Worm (Caenorhabditis elegans) whole organism, L4/young adult: ENCODE data around the gene ced-8.

Experiments
- W03F9.2 ChIP-seq: fragments of 150-350 bp; optimal IDR thresholded peaks from 2 replicates; lab custom pipeline; 2014; ENCODE audit warnings: missing biosample characterization, missing genetic modification characterization
- dao-5 ChIP-seq: sonication (generic microtip); optimal IDR thresholded peaks from 2 replicates; lab custom pipeline; 2016; ENCODE audit warnings: missing genotype, missing genetic modification characterization, moderate library complexity, missing compliant biosample characterization
- him-1 ChIP-seq: sonication (generic microtip); optimal IDR thresholded peaks from 2 replicates; lab custom pipeline; 2016; ENCODE audit warnings: missing genotype, missing genetic modification reagents, missing genetic modification characterization, missing compliant biosample characterization

Gene ced-8

DNA sequence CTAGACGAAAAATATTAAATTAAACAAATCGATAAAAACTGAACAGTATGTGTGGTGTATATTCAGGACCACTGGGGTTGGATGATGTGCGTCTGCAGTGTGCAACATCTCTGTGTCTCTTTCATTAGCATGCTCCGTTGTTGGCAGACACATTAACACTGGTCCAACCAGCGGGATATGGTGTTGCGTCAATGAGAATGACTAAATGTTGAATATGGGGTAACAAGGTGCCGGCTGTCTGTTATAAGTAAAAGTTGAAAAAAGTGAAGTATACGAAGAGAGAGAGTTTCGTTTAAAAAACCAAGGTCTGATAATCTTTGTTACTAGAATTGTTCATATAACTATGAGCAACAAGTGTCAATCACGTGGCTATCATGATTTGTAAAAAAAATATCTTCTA is at the start of gene ced-8:
ced-8 (minus strand) TSS at position 101 of the 400 bp plus-strand sequence.
- TF ChIP-seq dao-5 (tag; lab: Kevin White, UChicago) (no peak), him-1 (tag; lab: Kevin White, UChicago) (no peak), W03F9.2 (tag; lab: Kevin White, UChicago) (no peak)

DNA sequence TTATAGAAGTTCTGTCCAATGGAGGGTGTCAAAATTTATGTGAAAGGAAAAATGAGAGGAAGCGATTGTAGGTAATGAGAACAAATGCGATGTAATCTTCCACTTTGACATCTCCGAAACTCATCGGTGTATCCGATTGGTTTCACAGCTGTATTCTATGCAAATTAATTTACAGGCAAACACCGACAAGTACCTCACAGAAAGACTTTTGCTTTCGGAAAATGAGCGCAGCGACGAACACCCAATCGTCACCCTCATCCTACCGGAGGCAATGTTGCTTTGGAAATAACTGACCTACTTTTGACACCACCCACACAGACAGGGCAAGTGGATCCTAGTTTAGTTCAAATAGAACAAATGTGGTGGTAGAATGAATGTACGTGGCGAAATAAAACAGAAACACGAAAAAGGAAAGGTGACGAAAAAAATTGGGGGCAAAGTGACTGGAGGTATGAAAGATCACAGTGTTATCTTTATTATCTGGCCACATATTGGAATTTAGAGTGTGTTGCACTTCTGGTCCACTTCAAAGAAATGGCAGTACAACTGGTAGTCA is 47.2 kb upstream of the ced-8 start:
- TF ChIP-seq dao-5 (tag; lab: Kevin White, UChicago) (no peak), him-1 (tag; lab: Kevin White, UChicago) (no peak), W03F9.2 (tag; lab: Kevin White, UChicago) (no peak)

DNA sequence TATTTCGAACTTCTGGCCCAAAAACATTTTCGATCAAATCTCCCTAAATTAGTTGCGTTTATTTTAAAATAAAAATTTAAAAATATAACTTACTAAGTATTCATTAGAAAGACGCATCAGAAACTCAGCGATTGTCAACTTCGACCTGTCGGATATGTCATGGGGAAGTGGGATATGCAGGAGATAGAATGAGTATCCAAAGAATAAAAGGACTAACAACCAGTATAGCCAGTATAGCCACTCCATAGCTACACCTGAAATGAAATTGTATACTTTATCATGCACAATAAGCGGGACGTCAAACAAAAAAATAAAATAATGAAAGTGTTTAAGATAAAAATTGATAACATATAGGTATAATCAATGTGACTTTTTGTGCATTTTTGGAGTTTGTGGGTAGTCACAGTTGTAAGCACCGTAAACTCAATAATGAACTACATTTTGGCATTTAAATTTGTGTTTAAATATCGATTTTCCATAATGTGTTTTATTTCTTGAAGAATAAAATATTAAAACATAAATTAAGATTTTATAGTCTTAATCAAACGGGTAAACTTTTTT is 46.4 kb upstream of the ced-8 start, which contains the start of gene F16F9.4:
F16F9.4 (minus strand) TSS at position 276 of the 561 bp plus-strand sequence.
- no peak for TF ChIP-seq dao-5 (tag; lab: Kevin White, UChicago)
- TF ChIP-seq W03F9.2 (tag; lab: Kevin White, UChicago), result no peak
- no peak for TF ChIP-seq him-1 (tag; lab: Kevin White, UChicago)

DNA sequence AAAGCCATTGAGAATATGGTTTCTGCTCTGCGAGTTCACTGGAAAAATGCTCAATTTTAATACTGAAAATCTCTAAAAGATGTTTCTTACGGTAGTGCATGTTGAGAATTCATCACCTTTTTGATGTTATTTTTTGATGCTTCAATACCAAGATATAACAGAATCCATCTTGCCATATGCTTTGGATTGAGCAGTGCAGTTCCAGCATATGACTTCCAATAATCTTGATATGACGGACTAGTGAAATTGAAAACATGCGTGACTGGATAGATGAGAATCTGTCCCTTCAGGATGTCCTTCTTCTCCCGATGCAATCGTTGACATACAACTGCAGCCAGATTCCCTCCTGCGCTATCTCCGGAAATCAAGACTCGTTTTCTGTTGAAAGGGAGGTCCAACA is 44.2 kb upstream of the ced-8 start:
- no peak for TF ChIP-seq him-1 (tag; lab: Kevin White, UChicago)
- TF ChIP-seq W03F9.2 (tag; lab: Kevin White, UChicago), result no peak
- TF ChIP-seq dao-5 (tag; lab: Kevin White, UChicago), result no peak

DNA sequence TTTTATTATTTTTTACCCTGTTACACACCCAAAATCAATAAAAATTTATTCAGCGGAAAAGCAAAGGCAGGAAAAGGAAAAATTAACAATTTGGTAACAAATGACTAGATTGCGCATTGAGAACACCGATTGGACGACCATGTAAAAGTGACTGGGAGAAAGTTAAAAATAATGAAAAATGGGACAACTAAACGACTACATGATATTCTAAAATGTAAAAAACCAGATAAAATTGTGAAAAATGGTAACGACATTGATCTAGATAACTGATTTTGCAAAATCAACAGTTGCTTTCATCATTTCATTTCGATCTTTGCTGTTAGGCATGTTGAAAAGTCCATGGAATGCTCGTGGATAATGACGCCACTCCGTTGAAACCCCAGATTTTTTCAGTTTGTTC is 43.1 kb upstream of the ced-8 start:
- TF ChIP-seq dao-5 (tag; lab: Kevin White, UChicago) (no peak), W03F9.2 (tag; lab: Kevin White, UChicago) (no peak), him-1 (tag; lab: Kevin White, UChicago) (no peak)

DNA sequence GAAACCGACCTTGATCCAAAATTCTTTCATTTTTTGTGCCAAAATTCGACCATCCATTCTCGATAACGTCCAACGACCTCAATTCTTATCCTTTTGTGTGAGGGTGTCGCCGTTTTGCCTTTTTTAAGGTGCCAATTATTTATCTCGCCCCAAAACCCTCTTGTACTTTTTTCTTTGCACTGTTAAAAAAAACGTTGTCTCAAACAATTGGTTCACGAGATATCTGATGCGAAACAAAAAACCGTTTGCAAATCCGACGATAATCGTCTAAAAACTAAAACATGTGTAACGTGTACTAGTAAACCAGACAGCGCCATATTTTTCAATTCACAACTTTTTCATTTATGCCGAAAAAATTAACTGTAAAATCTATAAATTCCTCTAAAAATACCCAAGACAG is 40.6 kb upstream of the ced-8 start, which contains the start of gene F16F9.3:
F16F9.3 (plus strand) TSS at position 301 of the 400 bp plus-strand sequence.
- no peak for TF ChIP-seq dao-5 (tag; lab: Kevin White, UChicago)
- TF ChIP-seq W03F9.2 (tag; lab: Kevin White, UChicago), result no peak
- TF ChIP-seq him-1 (tag; lab: Kevin White, UChicago), result no peak

DNA sequence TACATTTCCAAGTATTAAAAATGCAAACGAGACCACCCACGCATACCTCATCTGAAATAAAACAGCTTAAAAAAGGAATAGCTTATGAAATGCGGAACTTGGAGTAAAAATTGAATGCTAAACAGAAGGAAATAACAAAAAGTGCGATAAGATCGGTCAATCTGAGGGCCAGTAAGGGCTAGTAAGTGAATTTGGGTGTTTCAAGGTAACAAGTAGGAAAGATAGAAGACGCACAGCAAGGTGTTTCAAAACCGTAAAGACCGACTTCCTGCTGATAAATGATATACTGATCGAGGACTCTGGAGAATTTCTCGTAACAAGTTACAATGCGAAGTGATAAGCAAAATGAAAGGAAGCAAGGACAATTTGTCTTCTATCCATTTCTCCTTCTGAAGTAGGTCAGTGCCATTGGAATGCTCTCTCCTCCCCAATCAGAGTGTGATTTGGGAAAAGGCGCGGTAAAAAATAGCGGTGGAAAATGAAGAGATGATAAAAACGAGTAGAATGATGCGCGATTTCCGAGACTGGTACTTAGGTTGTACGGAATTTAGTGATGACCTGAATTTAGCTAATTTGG is 39.0 kb upstream of the ced-8 start, which contains the start of gene dpy-6:
dpy-6 (minus strand) TSS at position 51 of the 577 bp plus-strand sequence.
- TF ChIP-seq W03F9.2 (tag; lab: Kevin White, UChicago), result no peak
- no peak for TF ChIP-seq dao-5 (tag; lab: Kevin White, UChicago)
- TF ChIP-seq him-1 (tag; lab: Kevin White, UChicago), result no peak

DNA sequence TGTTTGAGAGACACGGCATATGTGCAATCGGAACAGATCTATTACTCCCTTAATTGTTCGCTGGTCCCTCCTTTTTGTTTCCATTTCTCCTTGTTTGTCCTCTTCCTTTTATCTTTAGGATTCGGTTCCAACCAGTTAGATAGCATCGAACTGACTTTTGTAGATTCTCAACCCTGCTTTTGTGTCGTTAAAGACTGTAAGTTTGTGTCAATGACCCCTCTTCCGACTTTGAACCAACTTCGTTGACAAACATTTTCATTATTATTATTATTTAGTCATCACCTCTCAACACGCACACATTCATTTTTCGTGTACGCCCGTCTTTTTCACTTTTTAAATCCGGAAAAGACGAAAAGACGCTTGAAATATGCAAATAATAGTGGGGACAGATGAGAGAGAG is 29.4 kb upstream of the ced-8 start, which contains the start of gene F16F9.1:
F16F9.1 (plus strand) TSS at position 301 of the 400 bp plus-strand sequence.
- TF ChIP-seq dao-5 (tag; lab: Kevin White, UChicago) (no peak), him-1 (tag; lab: Kevin White, UChicago) (no peak), W03F9.2 (tag; lab: Kevin White, UChicago) (no peak)

DNA sequence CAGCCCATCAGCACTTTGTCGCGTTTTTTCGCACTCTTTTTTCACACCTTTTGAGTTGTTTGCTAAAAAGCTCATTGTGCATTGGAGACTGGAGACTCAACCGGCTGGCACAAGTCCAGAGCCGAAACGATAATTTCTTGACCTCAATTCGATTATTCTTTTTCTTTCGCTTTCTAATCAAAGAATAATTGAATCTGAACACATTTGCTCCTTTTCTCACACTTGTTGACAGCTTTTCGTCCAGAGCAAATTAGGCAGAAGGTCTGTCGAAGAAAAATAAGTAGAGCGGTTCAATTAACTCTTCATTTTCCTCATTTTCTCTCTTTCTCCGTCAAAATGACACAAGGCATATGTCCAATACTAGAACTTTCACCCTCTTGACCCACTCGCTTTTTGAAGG is 28.2 kb upstream of the ced-8 start:
- TF ChIP-seq dao-5 (tag; lab: Kevin White, UChicago), result no peak
- no peak for TF ChIP-seq him-1 (tag; lab: Kevin White, UChicago)

DNA sequence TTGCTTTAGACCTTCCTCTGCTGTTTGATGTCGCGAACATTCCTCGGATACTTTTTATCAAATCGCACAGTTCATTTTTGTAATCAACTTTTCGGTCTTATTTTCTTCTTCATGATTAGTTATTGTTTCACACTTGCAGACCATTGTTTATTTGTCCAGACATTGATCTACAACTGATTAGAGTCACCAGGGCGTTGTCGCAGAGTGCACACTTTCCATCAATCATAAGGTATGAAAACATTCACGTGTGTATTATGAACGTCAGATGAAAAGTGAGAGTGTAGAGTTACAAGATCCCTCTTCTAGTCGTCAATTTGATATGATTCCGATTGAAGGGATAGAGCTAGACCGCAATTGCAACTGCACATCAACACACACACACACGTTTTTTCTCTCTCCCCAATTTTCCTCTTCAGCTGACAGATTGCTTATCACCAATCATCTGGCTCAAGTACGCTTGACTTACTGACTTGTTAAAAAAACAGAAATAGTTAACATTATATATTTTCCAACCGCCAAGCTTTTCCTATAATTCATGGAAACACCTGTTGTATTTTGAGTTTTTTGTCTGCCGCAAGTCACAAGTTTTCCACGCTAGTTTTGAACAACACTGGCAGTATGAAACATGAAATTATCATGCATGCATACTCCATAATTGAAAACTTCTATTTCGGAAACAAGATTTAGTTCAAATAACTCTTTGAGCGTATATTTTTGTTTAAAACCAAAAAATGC is 23.4 kb upstream of the ced-8 start:
- no peak for TF ChIP-seq W03F9.2 (tag; lab: Kevin White, UChicago)

DNA sequence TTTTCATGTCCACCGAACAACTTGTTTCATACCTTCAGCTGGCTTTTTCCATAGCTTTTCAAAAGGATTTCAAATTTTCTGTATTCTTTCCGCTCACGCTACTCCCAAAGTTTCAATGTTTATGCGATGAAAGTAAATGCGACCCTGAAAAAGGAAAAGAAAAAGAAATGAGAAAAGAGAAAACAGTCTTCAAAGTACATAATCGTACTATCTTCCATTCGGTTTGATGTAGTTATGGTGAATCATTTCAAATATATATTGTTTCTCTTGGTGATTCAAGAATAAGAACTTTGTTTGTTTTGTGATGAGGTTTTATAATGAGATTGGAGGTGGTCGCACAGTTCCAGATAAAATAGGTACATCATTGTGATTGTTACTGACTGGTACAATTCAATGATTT is 22.0 kb upstream of the ced-8 start:
- TF ChIP-seq W03F9.2 (tag; lab: Kevin White, UChicago), result no peak
- no peak for TF ChIP-seq him-1 (tag; lab: Kevin White, UChicago)
- no peak for TF ChIP-seq dao-5 (tag; lab: Kevin White, UChicago)

DNA sequence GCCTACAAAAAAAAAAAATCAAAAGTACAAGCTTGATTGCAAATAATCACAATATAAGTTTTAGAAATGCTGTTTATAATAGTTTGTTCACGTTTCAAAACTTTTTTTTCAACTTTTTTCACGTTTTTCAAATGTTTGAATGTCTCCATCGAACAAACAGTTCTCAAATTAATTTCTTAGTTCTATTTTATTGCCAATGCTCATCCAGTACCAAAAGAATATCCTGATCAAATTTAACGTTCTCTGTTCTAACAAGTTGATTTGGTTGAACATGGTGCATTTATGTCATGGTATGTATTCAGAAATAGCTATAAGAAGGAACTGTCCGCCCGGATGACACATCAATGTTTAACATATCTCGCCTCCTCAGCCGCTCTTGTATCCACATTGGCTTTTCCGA is 15.6 kb upstream of the ced-8 start, which contains the start of gene kin-9:
kin-9 (plus strand) TSS at position 301 of the 400 bp plus-strand sequence.
- TF ChIP-seq dao-5 (tag; lab: Kevin White, UChicago), result no peak
- TF ChIP-seq him-1 (tag; lab: Kevin White, UChicago), result no peak

DNA sequence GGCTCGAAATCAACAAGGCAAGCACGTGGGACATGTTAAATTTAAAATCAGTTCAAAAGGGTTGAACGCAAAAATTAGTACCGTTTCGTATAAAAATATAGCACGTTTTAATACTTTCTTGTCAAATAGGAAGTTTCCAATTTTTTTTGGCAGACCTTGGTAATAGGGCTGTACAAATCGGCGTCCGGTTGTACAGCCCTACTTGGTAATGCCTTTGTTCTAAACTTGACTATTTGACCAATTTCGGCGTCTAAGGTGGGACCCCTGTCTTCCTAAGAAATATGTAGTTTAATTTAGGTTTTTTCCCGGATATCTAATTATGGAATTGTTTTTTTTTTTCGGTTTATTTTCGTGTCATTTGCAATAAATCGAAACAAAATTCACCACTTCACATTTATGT is 12.8 kb upstream of the ced-8 start:
- no peak for TF ChIP-seq W03F9.2 (tag; lab: Kevin White, UChicago)
- no peak for TF ChIP-seq dao-5 (tag; lab: Kevin White, UChicago)
- TF ChIP-seq him-1 (tag; lab: Kevin White, UChicago), result no peak
